Fruit fly (Drosophila melanogaster): ENCODE results near the gene CarT.

- TF ChIP-seq MTF-1 (GFP tag; optimal IDR thresholded peaks at IDR 0.05; ENCODE audit: borderline replicate concordance) (no peak), nerfin-2 (GFP tag; IDR thresholded peaks at IDR 0.05; ENCODE audit: partially characterized antibody) (no peak), sim (GFP tag; IDR thresholded peaks at IDR 0.05) (no peak), BtbVII (GFP tag; optimal IDR thresholded peaks at IDR 0.05) (peak; percentile 37), sd (tag; optimal IDR thresholded peaks at IDR 0.05) (no peak), nom (GFP tag; optimal IDR thresholded peaks at IDR 0.05) (no peak)
Measured at dm6 chr2L:20734066-20734686, 4.1 kb upstream of the CarT start, which contains the start of gene TM9SF2.
